Fruit fly (Drosophila melanogaster) whole organism, embryonic: Measurements from ENCODE around the gene CG1840.

Experiments
- Ada2b ChIP-seq: fragments of 200-800 bp; sonication (Bioruptor generic); IDR thresholded peaks from 2 replicates; pipeline ENCODE4 v1.3.6; 2022; ENCODE audit warnings: missing biosample characterization, missing genetic modification characterization
- Awh ChIP-seq: fragments of 200-800 bp; sonication (Bioruptor generic); IDR thresholded peaks from 2 replicates; pipeline ENCODE4, ENCODE4 v1.3.6; 2022; ENCODE audit warnings: missing biosample characterization, missing genetic modification characterization
- Bgb ChIP-seq: fragments of 200-800 bp; sonication (Bioruptor generic); IDR thresholded peaks from 2 replicates; pipeline ENCODE4 v1.3.6; 2022; ENCODE audit warnings: missing biosample characterization, missing genetic modification characterization; ENCODE audit not compliant: partially characterized antibody
- CG10565 ChIP-seq: fragments of 200-800 bp; sonication (Bioruptor generic); optimal IDR thresholded peaks from 3 replicates; lab custom pipeline; 2016; ENCODE audit warnings: missing biosample characterization, mild to moderate bottlenecking, missing genetic modification characterization
- CG10654 ChIP-seq: fragments of 200-800 bp; sonication (Bioruptor generic); optimal IDR thresholded peaks from 2 replicates; lab custom pipeline; 2016; ENCODE audit warnings: missing biosample characterization, missing genetic modification characterization
- CG11504 ChIP-seq: fragments of 200-800 bp; sonication (Bioruptor generic); optimal IDR thresholded peaks from 3 replicates; lab custom pipeline; 2019; ENCODE audit warnings: missing biosample characterization, mild to moderate bottlenecking, missing genetic modification characterization, moderate library complexity
- CG12236 ChIP-seq: fragments of 200-800 bp; sonication (Bioruptor generic); optimal IDR thresholded peaks from 2 replicates; lab custom pipeline; 2016; ENCODE audit warnings: missing biosample characterization, missing genetic modification characterization
- CG13287 ChIP-seq: fragments of 200-800 bp; sonication (Bioruptor generic); IDR thresholded peaks from 2 replicates; pipeline ENCODE4 v1.3.6; 2022; ENCODE audit warnings: missing biosample characterization, missing genetic modification characterization; ENCODE audit not compliant: partially characterized antibody
- CG18011 ChIP-seq: fragments of 200-800 bp; sonication (Bioruptor generic); optimal IDR thresholded peaks from 2 replicates; lab custom pipeline; 2017; ENCODE audit warnings: missing biosample characterization, missing genetic modification characterization, mild to moderate bottlenecking, moderate library complexity, missing genotype
- CG1832 ChIP-seq: fragments of 200-800 bp; sonication (Bioruptor generic); optimal IDR thresholded peaks from 2 replicates; lab custom pipeline; 2017; ENCODE audit warnings: missing biosample characterization, mild to moderate bottlenecking, missing genetic modification characterization, inconsistent platforms
- CG2202 ChIP-seq: fragments of 200-800 bp; sonication (Bioruptor generic); optimal IDR thresholded peaks from 2 replicates; lab custom pipeline; 2018; ENCODE audit warnings: missing biosample characterization, mild to moderate bottlenecking, missing genetic modification characterization
- CG2712 ChIP-seq: fragments of 200-800 bp; optimal IDR thresholded peaks from 3 replicates; lab custom pipeline; 2019; ENCODE audit warnings: missing biosample characterization, mild to moderate bottlenecking, missing genetic modification characterization, moderate library complexity
- CG30403 ChIP-seq: fragments of 200-800 bp; sonication (Bioruptor generic); optimal IDR thresholded peaks from 3 replicates; lab custom pipeline; 2016; ENCODE audit warnings: missing biosample characterization, missing genetic modification characterization
- CG31224 ChIP-seq: fragments of 200-800 bp; sonication (Bioruptor generic); IDR thresholded peaks from 2 replicates; pipeline ENCODE4 v1.3.6; 2022; ENCODE audit warnings: missing biosample characterization, missing genetic modification characterization
- CG32767 ChIP-seq: fragments of 200-800 bp; sonication (Bioruptor generic); IDR thresholded peaks from 2 replicates; pipeline ENCODE4 v1.3.6; 2022; ENCODE audit warnings: missing biosample characterization, missing genetic modification characterization
- CG3847 ChIP-seq: fragments of 200-800 bp; sonication (Bioruptor generic); IDR thresholded peaks from 2 replicates; pipeline ENCODE4 v1.3.6; 2022; ENCODE audit warnings: missing biosample characterization, missing genetic modification characterization
- CG4360 ChIP-seq: fragments of 200-800 bp; sonication (Bioruptor generic); IDR thresholded peaks from 2 replicates; pipeline ENCODE4 v1.3.6; 2022; ENCODE audit warnings: missing biosample characterization, missing genetic modification characterization
- CG5180 ChIP-seq: fragments of 200-800 bp; sonication (Bioruptor generic); optimal IDR thresholded peaks from 3 replicates; lab custom pipeline; 2017; ENCODE audit warnings: missing biosample characterization, missing genetic modification characterization, mild to moderate bottlenecking, moderate library complexity, missing genetic modification reagents
- CG6683 ChIP-seq: fragments of 200-800 bp; sonication (Bioruptor generic); optimal IDR thresholded peaks from 2 replicates; lab custom pipeline; 2017; ENCODE audit warnings: missing biosample characterization, mild to moderate bottlenecking, missing genetic modification characterization, missing genetic modification reagents
- CG6791 ChIP-seq: fragments of 200-800 bp; sonication (Bioruptor generic); IDR thresholded peaks from 3 replicates; pipeline ENCODE4 v1.3.6; 2022; ENCODE audit warnings: missing biosample characterization, missing genetic modification characterization; ENCODE audit not compliant: partially characterized antibody
- CG9609 ChIP-seq: fragments of 200-800 bp; sonication (Bioruptor generic); optimal IDR thresholded peaks from 3 replicates; lab custom pipeline; 2016; ENCODE audit warnings: missing biosample characterization, missing genetic modification characterization
- E2f2 ChIP-seq: fragments of 200-800 bp; sonication (Bioruptor generic); IDR thresholded peaks from 2 replicates; pipeline ENCODE4 v1.3.6; 2022; ENCODE audit warnings: missing biosample characterization, missing genetic modification characterization
- HLH54F ChIP-seq: fragments of 200-800 bp; sonication (Bioruptor generic); optimal IDR thresholded peaks from 3 replicates; lab custom pipeline; 2016; ENCODE audit warnings: missing biosample characterization, missing genetic modification characterization
- HmgD ChIP-seq: fragments of 200-800 bp; sonication (Bioruptor generic); optimal IDR thresholded peaks from 3 replicates; lab custom pipeline; 2016; ENCODE audit warnings: missing biosample characterization, missing genetic modification characterization
- Hmr ChIP-seq: fragments of 200-800 bp; sonication (Bioruptor generic); optimal IDR thresholded peaks from 3 replicates; lab custom pipeline; 2017; ENCODE audit warnings: mild to moderate bottlenecking, missing biosample characterization, missing genetic modification reagents, missing genetic modification characterization
- Med ChIP-seq: fragments of 200-800 bp; sonication (Bioruptor generic); peaks from one replicate; lab custom pipeline; 2016; ENCODE audit warnings: missing biosample characterization, missing genetic modification characterization, mild to moderate bottlenecking, inconsistent platforms, moderate library complexity
- Oli ChIP-seq: fragments of 200-800 bp; sonication (Bioruptor generic); optimal IDR thresholded peaks from 2 replicates; lab custom pipeline; 2018; ENCODE audit warnings: missing biosample characterization, mild to moderate bottlenecking, missing genetic modification characterization, moderate library complexity
- Ravus ChIP-seq: fragments of 200-800 bp; sonication (Bioruptor generic); IDR thresholded peaks from 2 replicates; pipeline ENCODE4 v1.3.6; 2022; ENCODE audit warnings: missing biosample characterization, missing genetic modification characterization
- Six4 ChIP-seq: fragments of 200-800 bp; sonication (Bioruptor generic); optimal IDR thresholded peaks from 2 replicates; lab custom pipeline; 2016; ENCODE audit warnings: missing biosample characterization, missing genetic modification characterization
- Sox100B ChIP-seq: fragments of 200-800 bp; sonication (Bioruptor generic); optimal IDR thresholded peaks from 3 replicates; lab custom pipeline; 2018; ENCODE audit warnings: missing biosample characterization, mild to moderate bottlenecking, missing genetic modification characterization
- Spps ChIP-seq: fragments of 200-800 bp; sonication (Bioruptor generic); optimal IDR thresholded peaks from 2 replicates; lab custom pipeline; 2018; ENCODE audit warnings: missing biosample characterization, mild to moderate bottlenecking, missing genetic modification characterization
- Sry-δ ChIP-seq: fragments of 200-800 bp; sonication (Bioruptor generic); optimal IDR thresholded peaks from 2 replicates; lab custom pipeline; 2016; ENCODE audit warnings: missing biosample characterization, missing genetic modification characterization
- Xbp1 ChIP-seq: fragments of 200-800 bp; sonication (Bioruptor generic); optimal IDR thresholded peaks from 3 replicates; lab custom pipeline; 2016; ENCODE audit warnings: missing biosample characterization, mild to moderate bottlenecking, missing genetic modification characterization
- az2 ChIP-seq: fragments of 200-800 bp; sonication (Bioruptor generic); optimal IDR thresholded peaks from 3 replicates; lab custom pipeline; 2016; ENCODE audit warnings: missing biosample characterization, missing genetic modification characterization
- bbx ChIP-seq: fragments of 200-800 bp; sonication (Bioruptor generic); IDR thresholded peaks from 2 replicates; pipeline ENCODE4 v1.3.6; 2022; ENCODE audit warnings: missing biosample characterization, missing genetic modification characterization; ENCODE audit not compliant: partially characterized antibody
- crp ChIP-seq, 2 experiments: fragments of 200-800 bp; sonication (Bioruptor generic); optimal IDR thresholded peaks; 2 replicates in 1 of 2; 3 replicates in 1 of 2; lab custom pipeline; 2017; ENCODE audit warnings: missing biosample characterization in 2 of 2, missing genetic modification characterization in 2 of 2, mild to moderate bottlenecking in 1 of 2, moderate library complexity in 1 of 2
- dmrt11E ChIP-seq: fragments of 200-800 bp; sonication (Bioruptor generic); optimal IDR thresholded peaks from 3 replicates; lab custom pipeline; 2018; ENCODE audit warnings: missing biosample characterization, mild to moderate bottlenecking, missing genetic modification characterization, moderate library complexity
- gsb ChIP-seq: fragments of 200-800 bp; sonication (Bioruptor generic); IDR thresholded peaks from 2 replicates; pipeline ENCODE4 v1.3.6; 2022; ENCODE audit warnings: missing biosample characterization, missing genetic modification characterization
- hbn ChIP-seq: fragments of 200-800 bp; sonication (Bioruptor generic); IDR thresholded peaks from 2 replicates; pipeline ENCODE4 v1.3.6; 2022; ENCODE audit warnings: missing biosample characterization, missing genetic modification characterization; ENCODE audit not compliant: partially characterized antibody
- ind ChIP-seq: fragments of 200-800 bp; sonication (Bioruptor generic); optimal IDR thresholded peaks from 3 replicates; lab custom pipeline; 2016; ENCODE audit warnings: missing biosample characterization, missing genetic modification characterization
- kay ChIP-seq: fragments of 200-800 bp; sonication (Bioruptor generic); optimal IDR thresholded peaks from 2 replicates; lab custom pipeline; 2016; ENCODE audit warnings: missing biosample characterization, missing genetic modification characterization
- lov ChIP-seq, 2 experiments: fragments of 200-800 bp in 1 of 2; fragments of >200 bp in 1 of 2; sonication (Bioruptor generic) in 1 of 2; IDR thresholded peaks in 1 of 2; optimal IDR thresholded peaks in 1 of 2; 2 replicates in 1 of 2; 3 replicates in 1 of 2; pipeline versions ENCODE4 v1.3.6 to Lab custom; 2017 to 2022; ENCODE audit warnings: missing biosample characterization in 1 of 2, missing genetic modification characterization in 1 of 2
- mld ChIP-seq: fragments of 200-800 bp; sonication (Bioruptor generic); IDR thresholded peaks from 3 replicates; pipeline ENCODE4 v1.3.6; 2022; ENCODE audit warnings: missing biosample characterization, missing genetic modification characterization; ENCODE audit not compliant: partially characterized antibody
- odd ChIP-seq: fragments of 200-800 bp; sonication (Bioruptor generic); optimal IDR thresholded peaks from 2 replicates; lab custom pipeline; 2017; ENCODE audit warnings: missing biosample characterization, mild to moderate bottlenecking, missing genetic modification characterization
- pzg ChIP-seq: fragments of 200-800 bp; sonication (Bioruptor generic); optimal IDR thresholded peaks from 3 replicates; lab custom pipeline; 2018; ENCODE audit warnings: missing biosample characterization, mild to moderate bottlenecking, missing genetic modification characterization, moderate library complexity
- sens-2 ChIP-seq: fragments of 200-800 bp; sonication (Bioruptor generic); IDR thresholded peaks from 2 replicates; pipeline ENCODE4 v1.3.6; 2022; ENCODE audit warnings: missing biosample characterization, missing genetic modification characterization
- slbo ChIP-seq: fragments of 200-800 bp; sonication (Bioruptor generic); IDR thresholded peaks from 2 replicates; pipeline ENCODE4 v1.3.6; 2022; ENCODE audit warnings: missing biosample characterization, missing genetic modification characterization
- sug ChIP-seq: fragments of 200-800 bp; optimal IDR thresholded peaks from 2 replicates; lab custom pipeline; 2019; ENCODE audit warnings: missing biosample characterization, mild to moderate bottlenecking, missing genetic modification characterization, moderate library complexity
- trem ChIP-seq: fragments of 200-800 bp; optimal IDR thresholded peaks from 3 replicates; lab custom pipeline; 2019; ENCODE audit warnings: missing biosample characterization, mild to moderate bottlenecking, missing genetic modification characterization, moderate library complexity
- zen ChIP-seq: fragments of 200-800 bp; sonication (Bioruptor generic); optimal IDR thresholded peaks from 3 replicates; lab custom pipeline; 2018; ENCODE audit warnings: missing biosample characterization, mild to moderate bottlenecking, missing genetic modification characterization, moderate library complexity
- zfh1 ChIP-seq: fragments of 200-800 bp; sonication (Bioruptor generic); IDR thresholded peaks from 3 replicates; pipeline ENCODE4 v1.3.6; 2022; ENCODE audit warnings: missing biosample characterization, missing genetic modification characterization

The CG1840 gene

DNA sequence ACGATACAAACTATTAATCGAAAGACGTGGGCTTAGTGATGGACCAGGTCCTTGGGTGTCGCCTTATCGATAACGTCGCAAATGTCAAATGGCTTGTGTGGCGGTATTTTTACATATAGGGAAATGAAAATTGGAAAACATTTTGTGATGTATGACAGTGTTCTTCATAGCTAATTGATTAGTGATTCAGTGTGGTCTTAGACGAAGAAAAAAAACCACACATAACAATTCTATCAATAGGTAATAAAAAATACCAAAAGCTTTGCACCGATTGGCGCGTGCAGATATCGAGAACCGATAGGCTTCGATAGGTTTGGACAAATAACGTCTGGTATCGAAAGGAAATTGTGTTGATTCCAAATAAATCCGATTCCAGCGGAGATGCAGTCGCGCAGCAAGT, 19.3 kb upstream of the CG1840 start, which contains the start of the genes Nrd1 and CG1847 (continued):
- TF ChIP-seq CG31224 (GFP tag; lab: Robert Waterston, UW) (no peak), CG5180 (GFP tag; lab: Kevin White, UChicago) (no peak), Med (GFP tag; lab: Kevin White, UChicago) (peak; percentile 55), zfh1 (GFP tag; lab: Robert Waterston, UW) (no peak), lov (optimal IDR thresholded peaks at IDR 0.05; lab: Kevin White, UChicago) (no peak), lov (GFP tag; IDR thresholded peaks at IDR 0.05; lab: Robert Waterston, UW) (no peak), CG13287 (GFP tag; lab: Robert Waterston, UW) (peak; percentile 88), mld (GFP tag; lab: Robert Waterston, UW) (no peak; the same call in 2 of the 3 replicates), ind (no peak), Sry-δ (peak; percentile 88), E2f2 (peak; percentile 49), CG30403 (GFP tag; lab: Kevin White, UChicago) (no peak), CG2202 (tag; lab: Kevin White, UChicago) (no peak), kay (GFP tag; lab: Kevin White, UChicago) (no peak), Bgb (peak; percentile 77), sens-2 (GFP tag; lab: Robert Waterston, UW) (no peak), slbo (GFP tag; lab: Robert Waterston, UW) (no peak), Hmr (no peak), Six4 (no peak), CG11504 (tag; lab: Kevin White, UChicago) (no peak), Sox100B (no peak), CG6683 (GFP tag; lab: Kevin White, UChicago) (no peak), odd (GFP tag; lab: Kevin White, UChicago) (no peak), CG4360 (GFP tag; lab: Robert Waterston, UW) (no peak), CG18011 (no peak), crp (GFP tag; optimal IDR thresholded peaks at IDR 0.05; lab: Kevin White, UChicago) (no peak), Spps (tag; lab: Kevin White, UChicago) (no peak), CG3847 (GFP tag; lab: Robert Waterston, UW) (no peak), Xbp1 (GFP tag; lab: Kevin White, UChicago) (no peak), CG12236 (GFP tag; lab: Kevin White, UChicago) (no peak), CG1832 (GFP tag; lab: Kevin White, UChicago) (no peak), sug (tag; lab: Kevin White, UChicago) (no peak), bbx (GFP tag; lab: Robert Waterston, UW) (peak; percentile 55), trem (tag; lab: Kevin White, UChicago) (peak; percentile 40), CG32767 (GFP tag; lab: Robert Waterston, UW) (no peak), zen (tag; lab: Kevin White, UChicago) (no peak), CG2712 (tag; lab: Kevin White, UChicago) (no peak), HmgD (no peak), hbn (GFP tag; lab: Robert Waterston, UW) (peak; percentile 68), Awh (GFP tag; lab: Robert Waterston, UW) (no peak), pzg (peak; percentile 55), gsb (GFP tag; lab: Robert Waterston, UW) (no peak), CG6791 (GFP tag; lab: Robert Waterston, UW) (peak; percentile 78), CG9609 (no peak), az2 (GFP tag; lab: Kevin White, UChicago) (no peak), dmrt11E (tag; lab: Kevin White, UChicago) (no peak), CG10565 (GFP tag; lab: Kevin White, UChicago) (no peak), Ada2b (GFP tag; lab: Robert Waterston, UW) (no peak), Oli (no peak), HLH54F (GFP tag; lab: Kevin White, UChicago) (peak; percentile 3), CG10654 (GFP tag; lab: Kevin White, UChicago) (no peak), Ravus (no peak)
